Fruit fly (Drosophila melanogaster) whole organism, wandering third instar larva: ENCODE results near the gene Trissin.

ENCODE experiments used
- CG9705 ChIP-seq: fragments of 200-800 bp; sonication (Bioruptor generic); optimal IDR thresholded peaks from 2 replicates; lab custom pipeline; 2018; ENCODE audit warnings: missing biosample characterization, mild to moderate bottlenecking, missing genetic modification characterization
- CrebA ChIP-seq: fragments of 200-800 bp; sonication (Bioruptor generic); optimal IDR thresholded peaks from 2 replicates; lab custom pipeline; 2016; ENCODE audit warnings: missing biosample characterization, mild to moderate bottlenecking, missing genetic modification characterization, borderline replicate concordance
- Dfd ChIP-seq: fragments of >200 bp; optimal IDR thresholded peaks from 2 replicates; lab custom pipeline; 2017; ENCODE audit warnings: missing biosample characterization, missing genetic modification characterization
- GATAd ChIP-seq: sonication (Bioruptor generic); optimal IDR thresholded peaks from 2 replicates; lab custom pipeline; 2016; ENCODE audit warnings: missing biosample characterization, missing genetic modification characterization
- Hnf4 ChIP-seq: fragments of 200-800 bp; sonication (Bioruptor generic); optimal IDR thresholded peaks from 2 replicates; lab custom pipeline; 2016; ENCODE audit warnings: missing biosample characterization, mild to moderate bottlenecking, missing genetic modification characterization
- Hr78 ChIP-seq: fragments of >200 bp; optimal IDR thresholded peaks from 2 replicates; lab custom pipeline; 2017; ENCODE audit warnings: missing biosample characterization, missing genetic modification characterization
- Hr83 ChIP-seq: fragments of 200-300 bp; sonication (Bioruptor generic); optimal IDR thresholded peaks from 2 replicates; lab custom pipeline; 2016; ENCODE audit warnings: missing biosample characterization, mild to moderate bottlenecking, missing genetic modification characterization, moderate library complexity; ENCODE audit not compliant: poor library complexity, severe bottlenecking
- Jra ChIP-seq: sonication (Bioruptor generic); optimal IDR thresholded peaks from 2 replicates; lab custom pipeline; 2016; ENCODE audit warnings: missing biosample characterization, missing genetic modification characterization
- Mio ChIP-seq: sonication (Bioruptor generic); optimal IDR thresholded peaks from 2 replicates; lab custom pipeline; 2016; ENCODE audit warnings: missing biosample characterization, missing genetic modification characterization
- Myc ChIP-seq: fragments of >200 bp; optimal IDR thresholded peaks from 2 replicates; lab custom pipeline; 2017
- N ChIP-seq: fragments of >200 bp; optimal IDR thresholded peaks from 2 replicates; lab custom pipeline; 2018; ENCODE audit warnings: missing biosample characterization, missing external identifiers, missing genetic modification characterization
- Rel ChIP-seq, 2 experiments: fragments of 200-800 bp; sonication (Bioruptor generic) in 1 of 2; optimal IDR thresholded peaks; 2 replicates in 1 of 2; 3 replicates in 1 of 2; lab custom pipeline; 2016 to 2019; ENCODE audit warnings: mild to moderate bottlenecking in 2 of 2, missing biosample characterization in 2 of 2, missing genetic modification characterization in 2 of 2, moderate library complexity in 1 of 2
- Sp1 ChIP-seq: fragments of 200-800 bp; sonication (Bioruptor generic); optimal IDR thresholded peaks from 3 replicates; lab custom pipeline; 2019; ENCODE audit warnings: missing biosample characterization, mild to moderate bottlenecking, missing genetic modification characterization, moderate library complexity
- brk ChIP-seq: fragments of 200-800 bp; sonication (Bioruptor generic); optimal IDR thresholded peaks from 2 replicates; lab custom pipeline; 2016; ENCODE audit warnings: missing biosample characterization, mild to moderate bottlenecking, missing genetic modification characterization
- dsf ChIP-seq: sonication (Bioruptor generic); optimal IDR thresholded peaks from 2 replicates; lab custom pipeline; 2016; ENCODE audit warnings: missing biosample characterization, missing genetic modification characterization, borderline replicate concordance
- ey ChIP-seq: fragments of 200-800 bp; sonication (Bioruptor generic); optimal IDR thresholded peaks from 2 replicates; lab custom pipeline; 2016; ENCODE audit warnings: missing biosample characterization, missing genetic modification characterization
- foxo ChIP-seq, 2 experiments: fragments of 200-800 bp; sonication (Bioruptor generic); optimal IDR thresholded peaks; 2 replicates in 1 of 2; 3 replicates in 1 of 2; lab custom pipeline; 2016 to 2017; ENCODE audit warnings: missing biosample characterization in 2 of 2, missing genetic modification characterization in 2 of 2
- fru ChIP-seq: fragments of 200-800 bp; sonication (Bioruptor generic); optimal IDR thresholded peaks from 3 replicates; lab custom pipeline; 2016; ENCODE audit warnings: missing biosample characterization, mild to moderate bottlenecking, missing genetic modification characterization
- jim ChIP-seq: fragments of 175-275, 200-325 bp; sonication (Bioruptor generic); optimal IDR thresholded peaks from 2 replicates; lab custom pipeline; 2016; ENCODE audit warnings: missing biosample characterization, mild to moderate bottlenecking, missing genetic modification characterization
- lola ChIP-seq: fragments of >200 bp; optimal IDR thresholded peaks from 2 replicates; lab custom pipeline; 2017; ENCODE audit warnings: missing biosample characterization, missing genetic modification characterization
- psq ChIP-seq: fragments of 200-800 bp; sonication (Bioruptor generic); optimal IDR thresholded peaks from 3 replicates; lab custom pipeline; 2017; ENCODE audit warnings: missing biosample characterization, mild to moderate bottlenecking, missing genetic modification characterization, moderate library complexity
- rgr ChIP-seq: fragments of 200-800 bp; sonication (Bioruptor generic); optimal IDR thresholded peaks from 3 replicates; lab custom pipeline; 2016; ENCODE audit warnings: missing biosample characterization, mild to moderate bottlenecking, missing genetic modification characterization
- sage ChIP-seq: fragments of 200-800 bp; sonication (Bioruptor generic); optimal IDR thresholded peaks from 2 replicates; lab custom pipeline; 2016; ENCODE audit warnings: missing biosample characterization, mild to moderate bottlenecking, missing genetic modification characterization
- tai ChIP-seq: sonication (Bioruptor generic); optimal IDR thresholded peaks from 2 replicates; lab custom pipeline; 2016; ENCODE audit warnings: missing biosample characterization, missing genetic modification characterization
- usp ChIP-seq: fragments of >200 bp; optimal IDR thresholded peaks from 2 replicates; lab custom pipeline; 2017; ENCODE audit warnings: missing biosample characterization, missing genetic modification characterization
- woc ChIP-seq: sonication (Bioruptor generic); optimal IDR thresholded peaks from 2 replicates; lab custom pipeline; 2016; ENCODE audit warnings: missing biosample characterization, mild to moderate bottlenecking, missing genetic modification characterization

Trissin gene

DNA sequence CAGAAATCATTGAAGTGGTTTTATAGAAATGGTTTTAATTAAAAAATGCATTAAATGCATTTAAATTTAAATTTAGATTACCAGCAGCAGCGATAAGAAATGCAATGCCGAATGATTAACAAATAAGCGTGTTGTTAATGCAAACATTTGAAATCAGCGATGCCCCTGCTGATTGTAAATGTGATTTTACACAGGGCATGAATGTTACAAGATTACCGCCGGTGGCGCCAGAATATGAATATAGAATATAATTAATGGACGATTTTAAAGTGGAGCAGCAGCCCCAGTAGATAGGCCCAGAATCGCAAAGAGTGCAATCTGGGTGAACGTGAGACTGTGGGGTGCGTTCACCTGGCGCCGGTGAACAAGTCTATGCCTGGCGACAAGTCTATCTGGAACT is 39.0 kb downstream of the Trissin start:
- TF ChIP-seq Rel (GFP tag; optimal IDR thresholded peaks at IDR 0.05; lab: Kevin White, UChicago) = no peak
- TF ChIP-seq Rel (tag; optimal IDR thresholded peaks at IDR 0.05; lab: Kevin White, UChicago) = peak; percentile 53
- TF ChIP-seq fru = no peak

DNA sequence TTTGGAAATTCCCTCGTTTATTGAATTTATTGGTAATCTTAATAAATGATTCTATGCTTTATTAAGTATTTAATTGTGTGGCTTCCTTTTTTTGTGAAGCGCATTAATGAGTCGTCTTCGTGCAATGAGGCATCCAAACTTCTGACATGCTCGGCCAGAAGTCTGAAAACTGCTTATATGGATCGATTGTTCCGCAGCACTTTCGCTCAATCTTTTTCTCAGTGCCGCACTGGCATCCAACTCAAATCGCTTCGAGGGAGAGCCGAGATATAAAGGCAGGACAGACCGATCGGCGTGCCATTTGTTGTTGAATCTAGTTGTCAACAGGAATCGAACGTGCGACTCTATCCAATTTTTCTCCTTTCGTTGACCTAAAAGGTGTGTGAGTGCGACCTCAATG is 45.5 kb downstream of the Trissin start, which contains the start of gene Act88F:
TSS of gene Act88F (plus strand) at position 301 of the 400 bp plus-strand sequence.
- TF ChIP-seq jim (GFP tag; lab: Kevin White, UChicago) = no peak
- no peak for TF ChIP-seq foxo (GFP tag; optimal IDR thresholded peaks at IDR 0.05; lab: Kevin White, UChicago)
- TF ChIP-seq woc (GFP tag; lab: Kevin White, UChicago) = no peak
- no peak for TF ChIP-seq rgr (GFP tag; lab: Kevin White, UChicago)
- TF ChIP-seq Hnf4 (GFP tag; lab: Kevin White, UChicago) = no peak
- no peak for TF ChIP-seq Sp1 (GFP tag; lab: Kevin White, UChicago)
- TF ChIP-seq tai (GFP tag; lab: Kevin White, UChicago) = no peak
- no peak for TF ChIP-seq GATAd
- TF ChIP-seq CG9705 (GFP tag; lab: Kevin White, UChicago) = no peak
- TF ChIP-seq Rel (GFP tag; optimal IDR thresholded peaks at IDR 0.05; lab: Kevin White, UChicago) = no peak
- no peak for TF ChIP-seq Rel (tag; optimal IDR thresholded peaks at IDR 0.05; lab: Kevin White, UChicago)
- TF ChIP-seq psq (GFP tag; lab: Kevin White, UChicago) = no peak
- TF ChIP-seq, all 38 proteins: peak for 0

DNA sequence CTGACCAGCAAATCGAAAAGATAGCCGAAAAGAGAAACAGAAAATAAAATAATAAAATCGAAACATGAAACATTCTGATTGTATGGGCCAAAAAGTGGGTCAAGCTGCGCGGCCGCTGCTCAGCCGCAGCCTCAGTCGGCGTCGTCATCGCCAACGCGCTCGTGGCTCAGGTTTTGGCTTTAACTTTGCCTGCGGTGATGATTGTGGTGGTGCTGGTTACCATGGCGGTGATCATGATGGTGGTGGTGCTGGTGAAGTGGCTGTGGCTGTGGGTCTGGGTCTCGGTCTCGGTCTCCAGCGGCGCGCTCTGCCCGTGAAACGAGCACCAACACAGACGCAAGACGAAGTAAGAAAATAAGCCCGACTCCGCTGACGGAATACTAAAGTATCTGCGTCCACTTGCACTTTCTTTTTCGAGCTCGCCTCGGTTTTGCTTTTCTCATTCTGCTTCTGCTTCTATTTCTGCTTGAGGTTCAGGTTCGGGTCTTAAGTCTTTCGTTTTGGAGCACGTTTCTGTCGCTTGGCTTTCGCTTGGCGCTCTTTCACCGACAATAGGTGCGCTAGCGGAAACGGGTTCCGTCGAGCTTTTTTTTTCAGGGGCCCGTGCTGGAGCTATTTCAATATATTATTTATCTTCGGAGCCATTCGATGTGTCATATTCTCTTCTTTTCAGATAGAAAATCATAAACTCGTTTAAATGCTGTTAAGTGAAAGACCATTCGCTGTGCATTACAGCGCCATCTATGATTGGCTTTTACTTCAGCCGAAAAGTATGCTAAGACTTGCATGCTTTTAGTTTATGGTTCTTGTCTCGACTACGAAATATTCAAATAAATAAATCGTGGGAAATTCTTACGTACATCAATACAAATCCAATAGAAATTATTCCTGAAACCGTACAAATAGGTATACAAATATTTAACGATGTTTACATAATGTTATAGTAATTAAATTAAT is 47.5 kb downstream of the Trissin start:
- TF ChIP-seq Mio (GFP tag; lab: Kevin White, UChicago) (no peak), Hr78 (GFP tag; lab: Kevin White, UChicago) (no peak), Myc (lab: Kevin White, UChicago) (peak; percentile 58), fru (peak; percentile 31), lola (GFP tag; lab: Kevin White, UChicago) (no peak), psq (GFP tag; lab: Kevin White, UChicago) (peak; percentile 23), sage (GFP tag; lab: Kevin White, UChicago) (no peak), N (GFP tag; lab: Kevin White, UChicago) (no peak), Dfd (GFP tag; lab: Kevin White, UChicago) (no peak)

DNA sequence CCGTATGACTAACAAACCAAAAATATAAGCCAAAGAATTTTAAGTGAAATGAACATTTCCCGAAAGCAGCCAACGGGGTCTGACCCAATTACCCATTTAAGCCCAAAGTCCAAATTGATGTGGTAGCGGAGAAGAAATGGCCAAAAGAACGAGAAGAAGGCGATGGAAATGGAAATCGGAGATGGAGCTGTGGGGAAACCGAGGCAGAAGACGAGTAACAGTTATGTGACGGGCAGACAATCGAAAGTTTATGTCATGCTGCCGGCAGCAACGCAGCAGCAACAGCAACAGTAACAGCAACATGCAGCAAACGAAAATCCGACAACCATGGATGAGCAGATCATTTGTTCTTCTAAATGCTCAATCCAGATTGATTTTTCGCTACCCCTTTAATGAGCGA is 48.4 kb downstream of the Trissin start:
- TF ChIP-seq tai (GFP tag; lab: Kevin White, UChicago) = no peak
- TF ChIP-seq fru = no peak
- no peak for TF ChIP-seq ey (GFP tag; lab: Kevin White, UChicago)
- TF ChIP-seq psq (GFP tag; lab: Kevin White, UChicago) = no peak
- TF ChIP-seq woc (GFP tag; lab: Kevin White, UChicago) = no peak
- TF ChIP-seq Sp1 (GFP tag; lab: Kevin White, UChicago) = no peak
- no peak for TF ChIP-seq brk (GFP tag; lab: Kevin White, UChicago)
- TF ChIP-seq Hr83 (GFP tag; lab: Kevin White, UChicago) = no peak
- no peak for TF ChIP-seq CrebA (GFP tag; lab: Kevin White, UChicago)
- no peak for TF ChIP-seq foxo (GFP tag; optimal IDR thresholded peaks at IDR 0.05; lab: Kevin White, UChicago)
- TF ChIP-seq Myc (lab: Kevin White, UChicago) = no peak
- TF ChIP-seq Jra = no peak
- no peak for TF ChIP-seq GATAd
- TF ChIP-seq usp (GFP tag; lab: Kevin White, UChicago) = no peak
- no peak for TF ChIP-seq Mio (GFP tag; lab: Kevin White, UChicago)
- TF ChIP-seq dsf (GFP tag; lab: Kevin White, UChicago) = no peak
- TF ChIP-seq Hr78 (GFP tag; lab: Kevin White, UChicago) = no peak
